Worm (Caenorhabditis elegans): ENCODE results near the gene srh-16.

Gene srh-16

DNA sequence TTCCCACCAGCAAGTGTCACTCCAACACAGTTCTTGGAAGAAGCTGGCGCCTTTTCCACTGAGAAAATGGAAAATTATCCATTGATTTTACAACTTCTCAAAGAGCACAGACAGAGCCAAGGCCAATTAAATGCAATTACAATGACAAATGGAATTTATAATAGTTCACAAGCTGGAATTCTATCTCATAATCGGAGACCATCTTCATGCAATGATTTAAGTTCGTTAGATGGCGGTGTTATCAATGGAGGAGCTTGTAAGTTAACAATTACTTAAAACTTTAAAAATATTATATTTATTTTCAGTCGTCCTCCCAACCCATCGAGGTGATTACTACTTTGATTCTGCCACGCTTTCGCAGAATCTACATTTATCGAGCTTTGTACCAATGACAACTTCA, 14.0 kb downstream of the srh-16 start:
- TF ChIP-seq scrt-1 (GFP tag; IDR thresholded peaks at IDR 0.05) (no peak), hmg-4 (GFP tag; optimal IDR thresholded peaks at IDR 0.05) (no peak), flt-1 (GFP tag; IDR thresholded peaks at IDR 0.05) (no peak), ceh-36 (tag; optimal IDR thresholded peaks at IDR 0.05) (no peak), sea-1 (GFP tag; conservative IDR thresholded peaks at IDR 0.05) (no peak), ceh-13 (GFP tag; optimal IDR thresholded peaks at IDR 0.05) (no peak), ama-1 (optimal IDR thresholded peaks at IDR 0.05) (no peak), pes-1 (GFP tag; IDR thresholded peaks at IDR 0.05) (no peak), hnd-1 (tag; optimal IDR thresholded peaks at IDR 0.05) (no peak), F13C5.2 (tag; optimal IDR thresholded peaks at IDR 0.05) (no peak), B0310.2 (tag; optimal IDR thresholded peaks at IDR 0.05) (no peak), hmbx-1 (tag; optimal IDR thresholded peaks at IDR 0.05) (no peak)

DNA sequence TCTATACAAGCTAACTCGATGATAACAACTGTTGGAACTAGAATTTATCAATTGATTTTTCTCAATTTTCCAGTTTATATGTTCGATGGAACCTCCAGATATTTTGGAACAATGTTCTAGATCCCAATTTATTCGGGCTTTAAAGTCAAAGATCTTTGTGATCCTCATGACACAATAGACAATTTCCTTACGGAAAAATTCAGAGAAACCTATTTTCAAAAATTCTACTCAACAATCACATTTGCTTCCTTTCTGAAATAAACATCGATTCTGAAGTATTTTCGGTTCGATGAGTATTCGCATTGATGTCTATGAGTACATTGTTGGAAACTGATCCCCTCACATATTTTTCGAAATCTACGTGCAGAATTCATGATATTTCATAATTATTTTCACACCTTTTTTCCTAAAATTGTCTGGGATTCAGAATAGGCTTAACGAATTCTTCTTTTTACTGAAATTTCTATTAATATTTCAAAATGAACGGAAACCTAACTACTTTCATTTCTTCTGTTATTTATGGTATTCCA, 15.4 kb downstream of the srh-16 start, which contains the start of gene srg-45:
Gene srg-45, plus strand, starts transcription at position 480 of the 530 bp plus-strand sequence.
- TF ChIP-seq hmbx-1 (tag; optimal IDR thresholded peaks at IDR 0.05) (no peak), F13C5.2 (tag; optimal IDR thresholded peaks at IDR 0.05) (no peak)

DNA sequence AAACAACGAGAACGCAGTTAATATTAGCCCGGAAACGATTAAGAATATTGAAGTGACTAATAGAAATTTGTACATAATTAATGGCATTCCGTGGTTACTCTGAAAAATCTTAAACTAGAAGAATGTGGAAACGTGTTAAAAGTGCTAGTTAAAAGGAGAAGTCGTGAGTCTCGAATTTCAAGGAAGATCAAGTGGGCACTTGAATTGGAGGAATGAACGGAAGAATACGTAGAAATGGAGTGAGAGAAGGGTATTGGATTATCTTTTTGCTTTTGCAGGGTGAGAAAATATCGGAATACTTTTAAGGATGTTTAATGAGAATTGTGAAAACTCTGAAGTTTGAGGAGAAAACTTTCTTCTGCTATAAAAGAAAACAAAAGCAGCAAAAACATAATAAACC, 18.6 kb downstream of the srh-16 start, which contains the start of gene hpo-30:
Gene hpo-30, minus strand, starts transcription at position 101 of the 400 bp plus-strand sequence.
- TF ChIP-seq tbx-37 (GFP tag; conservative IDR thresholded peaks at IDR 0.05): no peak
- TF ChIP-seq tra-4 (tag; optimal IDR thresholded peaks at IDR 0.05): no peak
- no peak for TF ChIP-seq pes-1 (GFP tag; IDR thresholded peaks at IDR 0.05)
- no peak for TF ChIP-seq ama-1 (optimal IDR thresholded peaks at IDR 0.05)
- TF ChIP-seq tbx-11 (GFP tag; IDR thresholded peaks at IDR 0.05): no peak
- no peak for TF ChIP-seq ceh-13 (GFP tag; optimal IDR thresholded peaks at IDR 0.05)
- TF ChIP-seq flt-1 (GFP tag; IDR thresholded peaks at IDR 0.05): no peak
- no peak for TF ChIP-seq F13C5.2 (tag; optimal IDR thresholded peaks at IDR 0.05)
- no peak for TF ChIP-seq hmbx-1 (tag; optimal IDR thresholded peaks at IDR 0.05)

DNA sequence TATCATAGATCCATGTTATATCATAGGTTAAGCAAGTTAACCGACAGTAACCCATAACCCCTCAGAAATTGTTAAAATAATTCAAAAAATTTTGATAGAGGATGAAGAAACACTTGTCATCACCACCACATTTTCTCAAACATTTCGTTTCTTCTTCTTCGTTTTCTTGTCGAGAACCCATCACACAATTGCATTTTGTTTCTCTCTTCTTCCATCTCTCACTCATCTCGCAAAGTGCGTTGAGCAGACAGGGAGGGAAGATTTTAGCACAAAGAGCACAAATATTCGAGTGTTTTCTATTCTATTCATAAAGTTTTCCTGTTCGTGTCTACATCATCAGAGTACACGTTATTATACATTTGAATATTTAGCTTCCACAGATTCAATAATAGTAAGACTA, 22.8 kb downstream of the srh-16 start:
- TF ChIP-seq ets-7 (tag; optimal IDR thresholded peaks at IDR 0.05) (no peak), hnd-1 (tag; optimal IDR thresholded peaks at IDR 0.05) (no peak), aly-1 (tag; optimal IDR thresholded peaks at IDR 0.05) (no peak), tra-4 (tag; optimal IDR thresholded peaks at IDR 0.05) (no peak), sea-1 (GFP tag; conservative IDR thresholded peaks at IDR 0.05) (no peak), F13C5.2 (tag; optimal IDR thresholded peaks at IDR 0.05) (no peak), ama-1 (optimal IDR thresholded peaks at IDR 0.05) (no peak), ceh-36 (tag; optimal IDR thresholded peaks at IDR 0.05) (no peak), tbx-37 (GFP tag; conservative IDR thresholded peaks at IDR 0.05) (no peak), flt-1 (GFP tag; IDR thresholded peaks at IDR 0.05) (no peak), hmg-4 (GFP tag; optimal IDR thresholded peaks at IDR 0.05) (no peak), tbx-11 (GFP tag; IDR thresholded peaks at IDR 0.05) (no peak)

DNA sequence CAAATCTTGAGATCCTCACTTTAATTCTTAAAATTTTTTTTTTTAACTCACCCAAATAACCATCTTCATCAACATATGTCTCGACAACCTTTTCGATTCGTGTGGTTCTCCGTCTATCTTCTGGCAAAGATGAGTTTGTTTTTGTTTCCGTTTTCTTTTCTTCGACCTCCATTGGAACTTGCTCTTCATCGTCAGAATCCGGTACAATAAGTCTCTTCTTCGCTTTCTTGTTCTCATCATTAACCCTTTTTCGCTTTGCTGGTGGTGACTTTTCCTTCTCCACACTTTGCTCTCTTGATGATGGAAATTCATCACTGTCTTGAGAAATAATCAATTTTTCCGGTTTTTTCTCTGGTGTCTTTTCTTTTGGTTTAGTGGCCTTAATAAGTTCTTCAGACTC, 24.4 kb downstream of the srh-16 start:
- TF ChIP-seq hmbx-1 (tag; optimal IDR thresholded peaks at IDR 0.05) (no peak), hmg-4 (GFP tag; optimal IDR thresholded peaks at IDR 0.05) (no peak), pes-1 (GFP tag; IDR thresholded peaks at IDR 0.05) (no peak), ceh-13 (GFP tag; optimal IDR thresholded peaks at IDR 0.05) (no peak), scrt-1 (GFP tag; IDR thresholded peaks at IDR 0.05) (no peak), tbx-37 (GFP tag; conservative IDR thresholded peaks at IDR 0.05) (no peak), aly-1 (tag; optimal IDR thresholded peaks at IDR 0.05) (no peak), B0310.2 (tag; optimal IDR thresholded peaks at IDR 0.05) (no peak), tbx-11 (GFP tag; IDR thresholded peaks at IDR 0.05) (no peak), ceh-36 (tag; optimal IDR thresholded peaks at IDR 0.05) (no peak), ama-1 (optimal IDR thresholded peaks at IDR 0.05) (no peak), sea-1 (GFP tag; conservative IDR thresholded peaks at IDR 0.05) (no peak), F13C5.2 (tag; optimal IDR thresholded peaks at IDR 0.05) (no peak), tra-4 (tag; optimal IDR thresholded peaks at IDR 0.05) (no peak), hnd-1 (tag; optimal IDR thresholded peaks at IDR 0.05) (no peak), flt-1 (GFP tag; IDR thresholded peaks at IDR 0.05) (no peak), ets-7 (tag; optimal IDR thresholded peaks at IDR 0.05) (no peak)

DNA sequence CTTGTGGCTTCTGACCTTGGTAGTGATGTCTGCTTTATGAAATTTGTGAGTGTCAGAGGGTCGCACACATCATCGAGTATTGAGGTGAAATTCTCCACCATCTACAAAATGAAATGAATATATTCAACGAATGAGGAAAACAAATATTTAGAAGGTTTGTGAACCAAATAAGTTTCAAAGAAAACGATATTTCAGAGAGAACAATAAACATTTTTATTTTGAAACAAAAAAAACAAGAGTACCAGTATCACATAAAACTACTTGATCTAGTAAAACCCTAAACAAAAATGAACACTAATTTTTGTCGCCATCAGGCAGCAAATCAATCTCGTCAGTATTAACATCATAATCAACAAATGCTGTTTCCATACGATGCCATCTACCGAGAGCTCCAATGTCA, 25.4 kb downstream of the srh-16 start, which contains the start of gene R04F11.3:
Gene R04F11.3, minus strand, starts transcription at position 101 of the 400 bp plus-strand sequence.
- TF ChIP-seq pes-1 (GFP tag; IDR thresholded peaks at IDR 0.05): no peak
- TF ChIP-seq scrt-1 (GFP tag; IDR thresholded peaks at IDR 0.05): no peak
- TF ChIP-seq tbx-11 (GFP tag; IDR thresholded peaks at IDR 0.05): no peak
- no peak for TF ChIP-seq B0310.2 (tag; optimal IDR thresholded peaks at IDR 0.05)
- no peak for TF ChIP-seq flt-1 (GFP tag; IDR thresholded peaks at IDR 0.05)
- TF ChIP-seq hmbx-1 (tag; optimal IDR thresholded peaks at IDR 0.05): no peak
- TF ChIP-seq sea-1 (GFP tag; conservative IDR thresholded peaks at IDR 0.05): no peak
- TF ChIP-seq ets-7 (tag; optimal IDR thresholded peaks at IDR 0.05): no peak

DNA sequence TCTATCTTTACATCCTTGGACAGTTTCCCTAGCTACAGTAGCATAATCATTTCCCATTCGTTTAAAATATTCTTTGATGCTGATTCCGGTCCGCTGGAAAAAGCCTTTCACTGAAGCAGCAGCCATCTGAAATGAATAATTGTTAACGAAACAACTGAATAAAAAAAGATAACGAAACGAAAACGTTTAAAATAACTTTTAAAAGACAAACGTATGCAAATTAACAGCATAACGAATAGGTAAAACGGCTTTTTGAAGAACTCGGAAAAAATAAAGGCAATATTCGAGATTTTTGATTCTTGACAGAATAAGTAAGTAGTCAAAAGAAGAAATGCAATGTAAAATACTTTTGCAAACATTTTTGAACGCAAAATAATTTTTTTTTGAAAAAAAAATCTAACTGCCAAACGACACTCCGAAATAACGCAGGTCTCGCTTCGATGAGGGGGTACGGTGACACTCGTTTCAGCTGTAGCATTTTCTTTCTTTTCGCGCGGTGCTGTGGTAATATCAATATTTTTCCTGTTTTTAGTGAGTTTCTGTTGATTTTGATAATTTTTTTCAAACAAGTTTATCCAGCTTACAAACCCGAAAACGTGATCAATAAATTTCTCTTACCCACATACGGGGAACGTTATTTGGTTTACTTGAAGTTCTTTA, 26.4 kb downstream of the srh-16 start, which contains the start of the genes R04F11.5 and R04F11.2:
Gene R04F11.5, minus strand, starts transcription at position 126 of the 660 bp plus-strand sequence.
Gene R04F11.2, plus strand, starts transcription at position 488 of the 660 bp plus-strand sequence.
- TF ChIP-seq tra-4 (tag; optimal IDR thresholded peaks at IDR 0.05): no peak
- no peak for TF ChIP-seq sea-1 (GFP tag; conservative IDR thresholded peaks at IDR 0.05)
- TF ChIP-seq B0310.2 (tag; optimal IDR thresholded peaks at IDR 0.05): no peak
- no peak for TF ChIP-seq hnd-1 (tag; optimal IDR thresholded peaks at IDR 0.05)
- TF ChIP-seq hmbx-1 (tag; optimal IDR thresholded peaks at IDR 0.05): no peak
- no peak for TF ChIP-seq ets-7 (tag; optimal IDR thresholded peaks at IDR 0.05)
- TF ChIP-seq ceh-13 (GFP tag; optimal IDR thresholded peaks at IDR 0.05): no peak
- no peak for TF ChIP-seq scrt-1 (GFP tag; IDR thresholded peaks at IDR 0.05)
- TF ChIP-seq pes-1 (GFP tag; IDR thresholded peaks at IDR 0.05): 0 out of 2 replicates have a peak, but pooled peaks have one; percentile 31
- TF ChIP-seq F13C5.2 (tag; optimal IDR thresholded peaks at IDR 0.05): peak; percentile 15
- TF ChIP-seq hmg-4 (GFP tag; optimal IDR thresholded peaks at IDR 0.05): no peak
- TF ChIP-seq ama-1 (optimal IDR thresholded peaks at IDR 0.05): no peak

Data from whole organism, early embryonic.